Worm (Caenorhabditis elegans): Measurements from ENCODE around the gene spe-26.
A peak's percentile ranks its signal among the peaks of the same experiment; 100 is the strongest.

DNA sequence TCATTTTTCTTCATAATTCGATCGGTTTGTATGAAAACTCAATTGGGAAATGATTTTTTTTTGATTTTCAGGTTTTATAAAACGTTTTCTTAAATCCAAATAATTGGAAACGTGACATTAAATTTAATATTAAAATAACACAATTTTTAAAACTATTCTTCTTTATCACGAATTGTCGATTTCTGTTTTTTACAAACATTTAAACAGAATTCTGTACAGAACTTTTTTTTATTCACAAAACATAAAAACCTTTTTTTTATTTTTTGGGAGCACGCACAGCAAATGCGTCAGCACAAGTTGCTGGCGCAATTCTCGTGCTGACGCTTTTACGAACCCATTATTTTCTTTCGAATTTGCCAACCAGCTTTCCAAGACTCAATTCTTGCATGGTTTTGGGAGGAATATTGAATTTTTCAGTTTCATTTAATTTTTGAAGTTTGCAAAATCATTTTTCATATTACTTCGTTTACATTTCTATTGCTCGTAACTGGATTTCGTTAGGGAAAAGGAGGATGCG is 17.9 kb downstream of the spe-26 start, which contains the start of gene mpz-5:
- TF ChIP-seq lin-39 (tag; optimal IDR thresholded peaks at IDR 0.05) (no peak), dve-1 (tag; optimal IDR thresholded peaks at IDR 0.05; ENCODE audit: insufficient read depth) (peak; percentile 81), aha-1 (tag) (no peak), ceh-82 (tag; optimal IDR thresholded peaks at IDR 0.05) (no peak), skn-1 (tag; optimal IDR thresholded peaks at IDR 0.05) (no peak), lsy-2 (tag; optimal IDR thresholded peaks at IDR 0.05) (peak in 1 of 2 experiments; percentile 89), ceh-44 (GFP tag; IDR thresholded peaks at IDR 0.05) (no peak), nhr-41 (GFP tag; IDR thresholded peaks at IDR 0.05) (no peak), ceh-20 (GFP tag; IDR thresholded peaks at IDR 0.05) (no peak), nhr-6 (tag; optimal IDR thresholded peaks at IDR 0.05) (peak; percentile 17), unc-62 (GFP tag; optimal IDR thresholded peaks at IDR 0.05 in 1 of 2) (no peak), unc-62 (tag; optimal IDR thresholded peaks at IDR 0.05) (no peak), dpl-1 (GFP tag; optimal IDR thresholded peaks at IDR 0.05) (peak; percentile 71), zag-1 (tag; optimal IDR thresholded peaks at IDR 0.05) (no peak)

All from whole organism, L4 larva.